Fruit fly (Drosophila melanogaster) whole organism, wandering third instar larva: Measurements from ENCODE around the gene His3.3A.

Experiments
- Abd-B ChIP-seq: fragments of >200 bp; optimal IDR thresholded peaks from 2 replicates; lab custom pipeline; 2017; ENCODE audit warnings: missing biosample characterization, missing genetic modification characterization
- CG32264 ChIP-seq: fragments of 200-800 bp; sonication (Bioruptor generic); optimal IDR thresholded peaks from 2 replicates; lab custom pipeline; 2016; ENCODE audit warnings: missing biosample characterization, missing genetic modification characterization
- CG9705 ChIP-seq: fragments of 200-800 bp; sonication (Bioruptor generic); optimal IDR thresholded peaks from 2 replicates; lab custom pipeline; 2018; ENCODE audit warnings: missing biosample characterization, mild to moderate bottlenecking, missing genetic modification characterization
- Dif ChIP-seq: fragments of 200-275, 200-300 bp; sonication (Bioruptor generic); optimal IDR thresholded peaks from 2 replicates; lab custom pipeline; 2018; ENCODE audit warnings: missing biosample characterization, missing genetic modification characterization; ENCODE audit not compliant: partially characterized antibody
- HLH106 ChIP-seq: fragments of 200-800 bp; optimal IDR thresholded peaks from 3 replicates; lab custom pipeline; 2019; ENCODE audit warnings: missing biosample characterization, mild to moderate bottlenecking, missing genetic modification characterization, moderate library complexity
- Hnf4 ChIP-seq: fragments of 200-800 bp; sonication (Bioruptor generic); optimal IDR thresholded peaks from 2 replicates; lab custom pipeline; 2016; ENCODE audit warnings: missing biosample characterization, mild to moderate bottlenecking, missing genetic modification characterization
- Hr78 ChIP-seq: fragments of >200 bp; optimal IDR thresholded peaks from 2 replicates; lab custom pipeline; 2017; ENCODE audit warnings: missing biosample characterization, missing genetic modification characterization
- Hr83 ChIP-seq: fragments of 200-300 bp; sonication (Bioruptor generic); optimal IDR thresholded peaks from 2 replicates; lab custom pipeline; 2016; ENCODE audit warnings: missing biosample characterization, mild to moderate bottlenecking, missing genetic modification characterization, moderate library complexity; ENCODE audit not compliant: poor library complexity, severe bottlenecking
- Jra ChIP-seq: sonication (Bioruptor generic); optimal IDR thresholded peaks from 2 replicates; lab custom pipeline; 2016; ENCODE audit warnings: missing biosample characterization, missing genetic modification characterization
- Mio ChIP-seq: sonication (Bioruptor generic); optimal IDR thresholded peaks from 2 replicates; lab custom pipeline; 2016; ENCODE audit warnings: missing biosample characterization, missing genetic modification characterization
- Myc ChIP-seq: fragments of >200 bp; optimal IDR thresholded peaks from 2 replicates; lab custom pipeline; 2017
- N ChIP-seq: fragments of >200 bp; optimal IDR thresholded peaks from 2 replicates; lab custom pipeline; 2018; ENCODE audit warnings: missing biosample characterization, missing external identifiers, missing genetic modification characterization
- OdsH ChIP-seq: fragments of 200-800 bp; sonication (Bioruptor generic); optimal IDR thresholded peaks from 2 replicates; lab custom pipeline; 2016; ENCODE audit warnings: missing biosample characterization, mild to moderate bottlenecking, missing genetic modification characterization
- Rel ChIP-seq, 2 experiments: fragments of 200-800 bp; sonication (Bioruptor generic) in 1 of 2; optimal IDR thresholded peaks; 2 replicates in 1 of 2; 3 replicates in 1 of 2; lab custom pipeline; 2016 to 2019; ENCODE audit warnings: mild to moderate bottlenecking in 2 of 2, missing biosample characterization in 2 of 2, missing genetic modification characterization in 2 of 2, moderate library complexity in 1 of 2
- Sp1 ChIP-seq: fragments of 200-800 bp; sonication (Bioruptor generic); optimal IDR thresholded peaks from 3 replicates; lab custom pipeline; 2019; ENCODE audit warnings: missing biosample characterization, mild to moderate bottlenecking, missing genetic modification characterization, moderate library complexity
- Vsx2 ChIP-seq: fragments of 200-300, 225-300 bp; sonication (Bioruptor generic); optimal IDR thresholded peaks from 2 replicates; lab custom pipeline; 2018; ENCODE audit warnings: missing biosample characterization, missing genetic modification characterization; ENCODE audit not compliant: partially characterized antibody
- br ChIP-seq: fragments of 200-800 bp; sonication (Bioruptor generic); optimal IDR thresholded peaks from 2 replicates; lab custom pipeline; 2016; ENCODE audit warnings: missing biosample characterization, missing genetic modification characterization
- dl ChIP-seq, 2 experiments: fragments of 175-275, 200-275 bp in 1 of 2; fragments of 200-275 bp in 1 of 2; sonication (Bioruptor generic); optimal IDR thresholded peaks; lab custom pipeline; 2018; ENCODE audit warnings: mild to moderate bottlenecking in 2 of 2, missing biosample characterization in 2 of 2, missing genetic modification characterization in 2 of 2, moderate library complexity in 2 of 2; ENCODE audit not compliant: partially characterized antibody in 2 of 2, insufficient read depth in 1 of 2
- dmrt93B ChIP-seq: fragments of 200-800 bp; sonication (Bioruptor generic); optimal IDR thresholded peaks from 2 replicates; lab custom pipeline; 2018; ENCODE audit warnings: missing biosample characterization, mild to moderate bottlenecking, missing genetic modification characterization
- dsf ChIP-seq: sonication (Bioruptor generic); optimal IDR thresholded peaks from 2 replicates; lab custom pipeline; 2016; ENCODE audit warnings: missing biosample characterization, missing genetic modification characterization, borderline replicate concordance
- ey ChIP-seq: fragments of 200-800 bp; sonication (Bioruptor generic); optimal IDR thresholded peaks from 2 replicates; lab custom pipeline; 2016; ENCODE audit warnings: missing biosample characterization, missing genetic modification characterization
- foxo ChIP-seq, 2 experiments: fragments of 200-800 bp; sonication (Bioruptor generic); optimal IDR thresholded peaks; 2 replicates in 1 of 2; 3 replicates in 1 of 2; lab custom pipeline; 2016 to 2017; ENCODE audit warnings: missing biosample characterization in 2 of 2, missing genetic modification characterization in 2 of 2
- fru ChIP-seq: fragments of 200-800 bp; sonication (Bioruptor generic); optimal IDR thresholded peaks from 3 replicates; lab custom pipeline; 2016; ENCODE audit warnings: missing biosample characterization, mild to moderate bottlenecking, missing genetic modification characterization
- h ChIP-seq: fragments of 200-800 bp; sonication (Bioruptor generic); optimal IDR thresholded peaks from 3 replicates; lab custom pipeline; 2016; ENCODE audit warnings: missing biosample characterization, mild to moderate bottlenecking, missing genetic modification characterization
- jim ChIP-seq: fragments of 175-275, 200-325 bp; sonication (Bioruptor generic); optimal IDR thresholded peaks from 2 replicates; lab custom pipeline; 2016; ENCODE audit warnings: missing biosample characterization, mild to moderate bottlenecking, missing genetic modification characterization
- lola ChIP-seq: fragments of >200 bp; optimal IDR thresholded peaks from 2 replicates; lab custom pipeline; 2017; ENCODE audit warnings: missing biosample characterization, missing genetic modification characterization
- pan ChIP-seq: fragments of >200 bp; optimal IDR thresholded peaks from 2 replicates; lab custom pipeline; 2017
- psq ChIP-seq: fragments of 200-800 bp; sonication (Bioruptor generic); optimal IDR thresholded peaks from 3 replicates; lab custom pipeline; 2017; ENCODE audit warnings: missing biosample characterization, mild to moderate bottlenecking, missing genetic modification characterization, moderate library complexity
- rgr ChIP-seq: fragments of 200-800 bp; sonication (Bioruptor generic); optimal IDR thresholded peaks from 3 replicates; lab custom pipeline; 2016; ENCODE audit warnings: missing biosample characterization, mild to moderate bottlenecking, missing genetic modification characterization
- sage ChIP-seq: fragments of 200-800 bp; sonication (Bioruptor generic); optimal IDR thresholded peaks from 2 replicates; lab custom pipeline; 2016; ENCODE audit warnings: missing biosample characterization, mild to moderate bottlenecking, missing genetic modification characterization
- sv ChIP-seq: fragments of 200-800 bp; sonication (Bioruptor generic); optimal IDR thresholded peaks from 3 replicates; lab custom pipeline; 2016; ENCODE audit warnings: missing biosample characterization, missing genetic modification characterization
- tai ChIP-seq: sonication (Bioruptor generic); optimal IDR thresholded peaks from 2 replicates; lab custom pipeline; 2016; ENCODE audit warnings: missing biosample characterization, missing genetic modification characterization
- usp ChIP-seq: fragments of >200 bp; optimal IDR thresholded peaks from 2 replicates; lab custom pipeline; 2017; ENCODE audit warnings: missing biosample characterization, missing genetic modification characterization

The His3.3A gene

dm6 chr2L:5062799-5063404 lies 8.0 kb downstream of the His3.3A start:
- TF ChIP-seq Dif (GFP tag; lab: Kevin White, UChicago) (peak; percentile 35), sv (GFP tag; lab: Kevin White, UChicago) (no peak)

- peak; percentile 68 for TF ChIP-seq psq (GFP tag; lab: Kevin White, UChicago)
- no peak for TF ChIP-seq sage (GFP tag; lab: Kevin White, UChicago)
- no peak for TF ChIP-seq foxo (GFP tag; optimal IDR thresholded peaks at IDR 0.05; lab: Kevin White, UChicago)
- TF ChIP-seq h = no peak
- TF ChIP-seq CG9705 (GFP tag; lab: Kevin White, UChicago) = no peak
- no peak for TF ChIP-seq Myc (lab: Kevin White, UChicago)
- TF ChIP-seq dl (GFP tag; optimal IDR thresholded peaks at IDR 0.05; lab: Kevin White, UChicago; ENCODE audit: insufficient read depth in 1 of 2, partially characterized antibody in 2 of 2) = no peak
- TF ChIP-seq Hr83 (GFP tag; lab: Kevin White, UChicago) = no peak
Observed at dm6 chr2L:5063936-5064335, 9.1 kb downstream of the His3.3A start.

dm6 chr2L:5070797-5071579 lies 16.1 kb downstream of the His3.3A start, which contains the start of gene RpL37A:
RpL37A (plus strand) TSS chr2L:5070957.
- TF ChIP-seq fru = peak; percentile 52
- TF ChIP-seq Dif (GFP tag; lab: Kevin White, UChicago) = peak; percentile 19
- peak; percentile 69 for TF ChIP-seq CG9705 (GFP tag; lab: Kevin White, UChicago)
- no peak for TF ChIP-seq tai (GFP tag; lab: Kevin White, UChicago)
- peak; percentile 89 for TF ChIP-seq rgr (GFP tag; lab: Kevin White, UChicago)
- TF ChIP-seq pan (lab: Kevin White, UChicago) = no peak
- peak; percentile 24 for TF ChIP-seq psq (GFP tag; lab: Kevin White, UChicago)
- peak; percentile 73 for TF ChIP-seq dmrt93B (GFP tag; lab: Kevin White, UChicago)
- TF ChIP-seq foxo (GFP tag; optimal IDR thresholded peaks at IDR 0.05; lab: Kevin White, UChicago) = peak in 1 of 2 experiments; percentile 62
- peak; percentile 82 for TF ChIP-seq sv (GFP tag; lab: Kevin White, UChicago)
- no peak for TF ChIP-seq jim (GFP tag; lab: Kevin White, UChicago)
- no peak for TF ChIP-seq usp (GFP tag; lab: Kevin White, UChicago)
- peak; percentile 5 for TF ChIP-seq Myc (lab: Kevin White, UChicago)
- no peak for TF ChIP-seq N (GFP tag; lab: Kevin White, UChicago)
- TF ChIP-seq Hr83 (GFP tag; lab: Kevin White, UChicago) = peak; percentile 86
- no peak for TF ChIP-seq Hr78 (GFP tag; lab: Kevin White, UChicago)
- peak; percentile 12 for TF ChIP-seq Hnf4 (GFP tag; lab: Kevin White, UChicago)
- TF ChIP-seq Vsx2 = peak; percentile 38
- TF ChIP-seq CG32264 (GFP tag; lab: Kevin White, UChicago) = peak; percentile 43
- TF ChIP-seq Rel (GFP tag; optimal IDR thresholded peaks at IDR 0.05; lab: Kevin White, UChicago) = peak; percentile 66
- TF ChIP-seq Rel (tag; optimal IDR thresholded peaks at IDR 0.05; lab: Kevin White, UChicago) = peak; percentile 50
- no peak for TF ChIP-seq dl (GFP tag; optimal IDR thresholded peaks at IDR 0.05; lab: Kevin White, UChicago; ENCODE audit: insufficient read depth in 1 of 2, partially characterized antibody in 2 of 2)
- peak; percentile 64 for TF ChIP-seq HLH106
- peak; percentile 12 for TF ChIP-seq dsf (GFP tag; lab: Kevin White, UChicago)
- peak; percentile 78 for TF ChIP-seq h
- peak; percentile 73 for TF ChIP-seq Sp1 (GFP tag; lab: Kevin White, UChicago)
- peak; percentile 73 for TF ChIP-seq sage (GFP tag; lab: Kevin White, UChicago)
- TF ChIP-seq lola = no peak
- TF ChIP-seq Jra (GFP tag; lab: Kevin White, UChicago) = peak; percentile 12
- TF ChIP-seq Mio = no peak
- TF ChIP-seq ey (GFP tag; lab: Kevin White, UChicago) = no peak
- no peak for TF ChIP-seq Abd-B
- TF ChIP-seq br (GFP tag; lab: Kevin White, UChicago) = no peak
- TF ChIP-seq OdsH (GFP tag; lab: Kevin White, UChicago) = peak; percentile 31
